Fruit fly (Drosophila melanogaster): ENCODE data around the gene noi.

- no peak for TF ChIP-seq CG8478 (optimal IDR thresholded peaks at IDR 0.05)
- TF ChIP-seq CTCF (optimal IDR thresholded peaks at IDR 0.05): peak; percentile 47 to 55
Measured at dm6 chr3R:5624115-5624878, 33.0 kb upstream of the noi start, which contains the start of the genes Dph4, Spec2 and RpL13A.
